Comparison of ENCODE assay signal across 1 fruit fly cellular context in genomic region chr2L:20773453-20774054, dm6.
A peak's percentile ranks its signal among the peaks of the same experiment; 100 is the strongest.
TF ChIP-seq lines count a peak whose summit lies in the region.

No protein-coding gene starts in this region.

TF ChIP-seq in whole organism, embryonic, 481 proteins besides CTCF, POLR2A, EP300 and RAD21 (continued from another document):
- TF ChIP-seq CG6683 (GFP tag; optimal IDR thresholded peaks at IDR 0.05; lab: Kevin White, UChicago) (no peak), CG10147 (GFP tag; optimal IDR thresholded peaks at IDR 0.05; lab: Kevin White, UChicago) (no peak), gro (GFP tag; optimal IDR thresholded peaks at IDR 0.05; lab: Kevin White, UChicago) (no peak), CG3163 (GFP tag; optimal IDR thresholded peaks at IDR 0.05; lab: Kevin White, UChicago) (no peak), sqz (GFP tag; optimal IDR thresholded peaks at IDR 0.05; lab: Kevin White, UChicago) (peak; percentile 40), Fer3 (tag; optimal IDR thresholded peaks at IDR 0.05; lab: Kevin White, UChicago) (no peak), cg (GFP tag; optimal IDR thresholded peaks at IDR 0.05; lab: Kevin White, UChicago) (no peak), fd96Cb (tag; optimal IDR thresholded peaks at IDR 0.05; lab: Kevin White, UChicago) (no peak), CG10431 (GFP tag; optimal IDR thresholded peaks at IDR 0.05; lab: Kevin White, UChicago) (no peak), BtbVII (GFP tag; optimal IDR thresholded peaks at IDR 0.05; lab: Kevin White, UChicago) (no peak), CG15601 (tag; optimal IDR thresholded peaks at IDR 0.05; lab: Kevin White, UChicago) (peak; percentile 10), pnt (GFP tag; optimal IDR thresholded peaks at IDR 0.05; lab: Kevin White, UChicago) (no peak), hth (optimal IDR thresholded peaks at IDR 0.05; lab: Kevin White, UChicago) (no peak), Sry-β (GFP tag; optimal IDR thresholded peaks at IDR 0.05; lab: Kevin White, UChicago) (no peak), sna (GFP tag; IDR thresholded peaks at IDR 0.05; lab: Robert Waterston, UW; ENCODE audit: partially characterized antibody) (no peak), maf-S (GFP tag; optimal IDR thresholded peaks at IDR 0.05; lab: Kevin White, UChicago) (no peak), CG7786 (GFP tag; optimal IDR thresholded peaks at IDR 0.05; lab: Kevin White, UChicago) (no peak), CG7357 (GFP tag; IDR thresholded peaks at IDR 0.05; lab: Robert Waterston, UW) (no peak), tll (GFP tag; optimal IDR thresholded peaks at IDR 0.05; lab: Kevin White, UChicago) (no peak), CG2678 (tag; optimal IDR thresholded peaks at IDR 0.05; lab: Kevin White, UChicago) (peak; percentile 54), amos (GFP tag; IDR thresholded peaks at IDR 0.05; lab: Robert Waterston, UW; ENCODE audit: partially characterized antibody) (no peak), Antp (GFP tag; optimal IDR thresholded peaks at IDR 0.05; lab: Kevin White, UChicago) (no peak), bsh (GFP tag; optimal IDR thresholded peaks at IDR 0.05; lab: Kevin White, UChicago) (peak in 1 of 2 experiments; percentile 6), Dip3 (GFP tag; optimal IDR thresholded peaks at IDR 0.05; lab: Kevin White, UChicago) (no peak), CG8359 (GFP tag; optimal IDR thresholded peaks at IDR 0.05; lab: Kevin White, UChicago; ENCODE audit: borderline replicate concordance) (no peak), Blimp-1 (GFP tag; optimal IDR thresholded peaks at IDR 0.05; lab: Kevin White, UChicago) (no peak), Rfx (GFP tag; IDR thresholded peaks at IDR 0.05; lab: Robert Waterston, UW) (0 out of 2 replicates have a peak, but pooled peaks have one; percentile 17), dmrt11E (tag; optimal IDR thresholded peaks at IDR 0.05; lab: Kevin White, UChicago) (no peak), Lim3 (GFP tag; IDR thresholded peaks at IDR 0.05; lab: Robert Waterston, UW) (no peak), CG8089 (GFP tag; optimal IDR thresholded peaks at IDR 0.05; lab: Kevin White, UChicago) (no peak), sug (tag; optimal IDR thresholded peaks at IDR 0.05; lab: Kevin White, UChicago) (peak; percentile 90), CG15514 (GFP tag; optimal IDR thresholded peaks at IDR 0.05; lab: Kevin White, UChicago) (no peak), cwo (GFP tag; optimal IDR thresholded peaks at IDR 0.05; lab: Kevin White, UChicago) (peak; percentile 23), trem (tag; optimal IDR thresholded peaks at IDR 0.05; lab: Kevin White, UChicago) (no peak), onecut (GFP tag; IDR thresholded peaks at IDR 0.05; lab: Robert Waterston, UW) (no peak), pum (GFP tag; optimal IDR thresholded peaks at IDR 0.05; lab: Kevin White, UChicago) (no peak), Chrac-16 (GFP tag; optimal IDR thresholded peaks at IDR 0.05; lab: Kevin White, UChicago) (no peak), CG30020 (tag; optimal IDR thresholded peaks at IDR 0.05; lab: Kevin White, UChicago) (no peak), ara (GFP tag; IDR thresholded peaks at IDR 0.05; lab: Robert Waterston, UW) (no peak), CG10366 (GFP tag; IDR thresholded peaks at IDR 0.05; lab: Robert Waterston, UW) (no peak), CG2712 (tag; optimal IDR thresholded peaks at IDR 0.05; lab: Kevin White, UChicago) (no peak), sd (tag; optimal IDR thresholded peaks at IDR 0.05; lab: Kevin White, UChicago) (peak; percentile 19), CG12155 (GFP tag; optimal IDR thresholded peaks at IDR 0.05; lab: Kevin White, UChicago) (no peak), lola (GFP tag; optimal IDR thresholded peaks at IDR 0.05; lab: Kevin White, UChicago) (no peak), Xrp1 (GFP tag; IDR thresholded peaks at IDR 0.05; lab: Robert Waterston, UW) (no peak), insv (GFP tag; optimal IDR thresholded peaks at IDR 0.05; lab: Kevin White, UChicago) (no peak), Lhr (GFP tag; optimal IDR thresholded peaks at IDR 0.05; lab: Kevin White, UChicago) (no peak), dpn (GFP tag; optimal IDR thresholded peaks at IDR 0.05; lab: Kevin White, UChicago) (no peak), nerfin-2 (GFP tag; IDR thresholded peaks at IDR 0.05; lab: Robert Waterston, UW; ENCODE audit: partially characterized antibody) (no peak), CG1832 (GFP tag; optimal IDR thresholded peaks at IDR 0.05; lab: Kevin White, UChicago) (no peak), CkIIα-i1 (GFP tag; IDR thresholded peaks at IDR 0.05; lab: Robert Waterston, UW) (no peak), croc (GFP tag; conservative IDR thresholded peaks at IDR 0.05; lab: Robert Waterston, UW) (no peak), CG6272 (GFP tag; IDR thresholded peaks at IDR 0.05; lab: Robert Waterston, UW) (no peak), CG12236 (GFP tag; optimal IDR thresholded peaks at IDR 0.05; lab: Kevin White, UChicago) (no peak), Aef1 (GFP tag; IDR thresholded peaks at IDR 0.05; lab: Robert Waterston, UW) (no peak), CG17568 (GFP tag; optimal IDR thresholded peaks at IDR 0.05; lab: Kevin White, UChicago) (peak; percentile 3), CG15269 (tag; optimal IDR thresholded peaks at IDR 0.05; lab: Kevin White, UChicago) (no peak), bowl (GFP tag; IDR thresholded peaks at IDR 0.05; lab: Robert Waterston, UW) (no peak), al (GFP tag; IDR thresholded peaks at IDR 0.05; lab: Robert Waterston, UW) (no peak), TFAM (GFP tag; optimal IDR thresholded peaks at IDR 0.05; lab: Kevin White, UChicago) (no peak), CG7839 (tag; optimal IDR thresholded peaks at IDR 0.05; lab: Kevin White, UChicago) (peak; percentile 13), toy (GFP tag; IDR thresholded peaks at IDR 0.05; lab: Robert Waterston, UW) (no peak), HHEX (GFP tag; optimal IDR thresholded peaks at IDR 0.05; lab: Kevin White, UChicago) (no peak), Six4 (GFP tag; optimal IDR thresholded peaks at IDR 0.05; lab: Kevin White, UChicago) (no peak), CG16815 (GFP tag; optimal IDR thresholded peaks at IDR 0.05; lab: Kevin White, UChicago) (no peak), CG10267 (tag; optimal IDR thresholded peaks at IDR 0.05; lab: Kevin White, UChicago) (no peak), D (optimal IDR thresholded peaks at IDR 0.05; lab: Kevin White, UChicago) (no peak), D (GFP tag; optimal IDR thresholded peaks at IDR 0.05; lab: Kevin White, UChicago) (no peak), CG11696 (GFP tag; IDR thresholded peaks at IDR 0.05; lab: Robert Waterston, UW) (no peak), CG3407 (GFP tag; optimal IDR thresholded peaks at IDR 0.05; lab: Kevin White, UChicago) (no peak), stc (GFP tag; IDR thresholded peaks at IDR 0.05; lab: Robert Waterston, UW) (no peak), danr (GFP tag; IDR thresholded peaks at IDR 0.05; lab: Robert Waterston, UW) (no peak), peb (GFP tag; IDR thresholded peaks at IDR 0.05; lab: Robert Waterston, UW) (no peak), crol (GFP tag; IDR thresholded peaks at IDR 0.05; lab: Robert Waterston, UW) (no peak), wdn (GFP tag; IDR thresholded peaks at IDR 0.05; lab: Robert Waterston, UW) (no peak), Spps (tag; optimal IDR thresholded peaks at IDR 0.05; lab: Kevin White, UChicago) (no peak), CG8281 (tag; optimal IDR thresholded peaks at IDR 0.05; lab: Kevin White, UChicago) (no peak), CG14965 (GFP tag; optimal IDR thresholded peaks at IDR 0.05; lab: Kevin White, UChicago; ENCODE audit: borderline replicate concordance) (no peak), chm (GFP tag; IDR thresholded peaks at IDR 0.05; lab: Robert Waterston, UW) (no peak), Max (GFP tag; optimal IDR thresholded peaks at IDR 0.05; lab: Kevin White, UChicago) (no peak), Sry-δ (GFP tag; optimal IDR thresholded peaks at IDR 0.05; lab: Kevin White, UChicago) (no peak), wek (GFP tag; optimal IDR thresholded peaks at IDR 0.05; lab: Kevin White, UChicago) (no peak), CG14710 (tag; optimal IDR thresholded peaks at IDR 0.05; lab: Kevin White, UChicago) (no peak), disco-r (GFP tag; optimal IDR thresholded peaks at IDR 0.05; lab: Kevin White, UChicago) (no peak), btn (GFP tag; optimal IDR thresholded peaks at IDR 0.05; lab: Kevin White, UChicago) (no peak), lmd (GFP tag; IDR thresholded peaks at IDR 0.05; lab: Robert Waterston, UW) (no peak), caup (GFP tag; optimal IDR thresholded peaks at IDR 0.05; lab: Kevin White, UChicago; ENCODE audit: severe bottlenecking) (no peak), Dp (GFP tag; optimal IDR thresholded peaks at IDR 0.05; lab: Kevin White, UChicago) (no peak), CG18619 (GFP tag; optimal IDR thresholded peaks at IDR 0.05; lab: Kevin White, UChicago) (no peak), CG33213 (GFP tag; optimal IDR thresholded peaks at IDR 0.05; lab: Kevin White, UChicago) (no peak), CG17612 (GFP tag; IDR thresholded peaks at IDR 0.05; lab: Robert Waterston, UW) (no peak), sens-2 (GFP tag; IDR thresholded peaks at IDR 0.05; lab: Robert Waterston, UW) (no peak), sim (GFP tag; IDR thresholded peaks at IDR 0.05; lab: Robert Waterston, UW) (no peak), CG10321 (GFP tag; IDR thresholded peaks at IDR 0.05; lab: Robert Waterston, UW) (no peak), Ptx1 (GFP tag; IDR thresholded peaks at IDR 0.05; lab: Robert Waterston, UW) (no peak), fd3F (GFP tag; optimal IDR thresholded peaks at IDR 0.05; lab: Kevin White, UChicago) (no peak), Fer2 (tag; optimal IDR thresholded peaks at IDR 0.05; lab: Kevin White, UChicago) (no peak), ewg (GFP tag; optimal IDR thresholded peaks at IDR 0.05; lab: Kevin White, UChicago) (no peak)
